Worm (Caenorhabditis elegans) whole organism, mixed stage, embryonic: ENCODE data around the gene R04B5.7.

Experiments used
- M03D4.4 ChIP-seq: sonication (generic microtip); optimal IDR thresholded peaks from 2 replicates; lab custom pipeline; 2017; ENCODE audit warnings: mild to moderate bottlenecking, missing genetic modification characterization, missing compliant biosample characterization
- bed-3 ChIP-seq: fragments of 200-800 bp; sonication (Bioruptor generic); optimal IDR thresholded peaks from 3 replicates; lab custom pipeline; 2018; ENCODE audit warnings: mild to moderate bottlenecking, missing genetic modification characterization, moderate library complexity, missing compliant biosample characterization
- blmp-1 ChIP-seq: fragments of 150-350 bp; optimal IDR thresholded peaks from 2 replicates; lab custom pipeline; 2014; ENCODE audit warnings: missing biosample characterization, missing genetic modification characterization
- ceh-39 ChIP-seq: fragments of 150-350 bp; optimal IDR thresholded peaks from 2 replicates; lab custom pipeline; 2014; ENCODE audit warnings: missing biosample characterization, missing genetic modification characterization
- ceh-43 ChIP-seq: fragments of 200-800 bp; sonication (Bioruptor generic); optimal IDR thresholded peaks from 2 replicates; lab custom pipeline; 2018; ENCODE audit warnings: mild to moderate bottlenecking, missing genetic modification characterization, moderate library complexity, missing compliant biosample characterization
- ces-1 ChIP-seq: fragments of 150-350 bp; optimal IDR thresholded peaks from 2 replicates; lab custom pipeline; 2014; ENCODE audit warnings: missing biosample characterization, missing genetic modification reagents, missing genetic modification characterization
- cnd-1 ChIP-seq: fragments of 200-800 bp; sonication (Bioruptor generic); optimal IDR thresholded peaks from 2 replicates; lab custom pipeline; 2018; ENCODE audit warnings: mild to moderate bottlenecking, missing genetic modification characterization, missing compliant biosample characterization
- elt-1 ChIP-seq: sonication (generic microtip); optimal IDR thresholded peaks from 2 replicates; lab custom pipeline; 2017; ENCODE audit warnings: missing genetic modification characterization, mild to moderate bottlenecking, missing compliant biosample characterization, antibody characterized with exemption, moderate library complexity, borderline replicate concordance; ENCODE audit not compliant: insufficient read depth
- elt-3 ChIP-seq: fragments of 150-350 bp; optimal IDR thresholded peaks from 2 replicates; lab custom pipeline; 2014; ENCODE audit warnings: missing biosample characterization, missing genetic modification characterization
- flh-1 ChIP-seq: fragments of 200-800 bp; sonication (Bioruptor generic); optimal IDR thresholded peaks from 2 replicates; lab custom pipeline; 2018; ENCODE audit warnings: mild to moderate bottlenecking, missing genetic modification characterization, moderate library complexity, missing compliant biosample characterization
- hlh-1 ChIP-seq: fragments of 150-350 bp; optimal IDR thresholded peaks from 2 replicates; lab custom pipeline; 2014; ENCODE audit warnings: missing biosample characterization, missing genetic modification reagents, missing genetic modification characterization
- lin-13 ChIP-seq: fragments of 150-350 bp; optimal IDR thresholded peaks from 2 replicates; lab custom pipeline; 2014; ENCODE audit warnings: missing biosample characterization, missing genetic modification characterization
- lin-32 ChIP-seq: fragments of 200-800 bp; sonication (Bioruptor generic); optimal IDR thresholded peaks from 2 replicates; lab custom pipeline; 2018; ENCODE audit warnings: mild to moderate bottlenecking, missing genetic modification characterization, missing compliant biosample characterization
- lsy-2 ChIP-seq: fragments of 150-350 bp; optimal IDR thresholded peaks from 2 replicates; lab custom pipeline; 2014; ENCODE audit warnings: missing biosample characterization, missing genetic modification characterization
- mep-1 ChIP-seq: fragments of 150-350 bp; optimal IDR thresholded peaks from 2 replicates; lab custom pipeline; 2017; ENCODE audit warnings: missing biosample characterization, missing genetic modification reagents, missing genetic modification characterization, inconsistent platforms
- mls-2 ChIP-seq: sonication (generic microtip); optimal IDR thresholded peaks from 2 replicates; lab custom pipeline; 2016; ENCODE audit warnings: mild to moderate bottlenecking, missing genetic modification characterization, moderate library complexity, missing compliant biosample characterization
- nhr-12 ChIP-seq: fragments of 150-350 bp; optimal IDR thresholded peaks from 2 replicates; lab custom pipeline; 2014; ENCODE audit warnings: missing biosample characterization, missing genetic modification characterization
- nhr-237 ChIP-seq: fragments of 150-350 bp; optimal IDR thresholded peaks from 2 replicates; lab custom pipeline; 2014; ENCODE audit warnings: missing biosample characterization, missing genetic modification characterization
- nhr-28 ChIP-seq: fragments of 150-350 bp; optimal IDR thresholded peaks from 2 replicates; lab custom pipeline; 2014; ENCODE audit warnings: missing biosample characterization, missing genetic modification characterization
- nhr-76 ChIP-seq: sonication (generic microtip); optimal IDR thresholded peaks from 2 replicates; lab custom pipeline; 2017; ENCODE audit warnings: missing biosample characterization, missing genetic modification characterization
- pha-4 ChIP-seq: fragments of 150-350 bp; optimal IDR thresholded peaks from 2 replicates; lab custom pipeline; 2018; ENCODE audit warnings: missing biosample characterization, missing genetic modification reagents, missing genetic modification characterization
- sem-2 ChIP-seq: fragments of 200-800 bp; sonication (Bioruptor generic); optimal IDR thresholded peaks from 2 replicates; lab custom pipeline; 2018; ENCODE audit warnings: mild to moderate bottlenecking, missing genetic modification characterization, missing compliant biosample characterization
- snpc-4 ChIP-seq: fragments of 150-350 bp; optimal IDR thresholded peaks from 2 replicates; lab custom pipeline; 2014; ENCODE audit warnings: missing biosample characterization, missing genetic modification characterization
- sptf-1 ChIP-seq: sonication (generic microtip); optimal IDR thresholded peaks from 2 replicates; lab custom pipeline; 2017; ENCODE audit warnings: mild to moderate bottlenecking, missing genetic modification characterization, moderate library complexity, missing compliant biosample characterization
- unc-120 ChIP-seq: sonication (generic microtip); optimal IDR thresholded peaks from 2 replicates; lab custom pipeline; 2017; ENCODE audit warnings: missing genetic modification characterization, missing compliant biosample characterization; ENCODE audit not compliant: poor library complexity, severe bottlenecking
- unc-39 ChIP-seq: fragments of 150-350 bp; optimal IDR thresholded peaks from 2 replicates; lab custom pipeline; 2014; ENCODE audit warnings: missing biosample characterization, missing genetic modification characterization
- unc-62 ChIP-seq: fragments of 150-350 bp; optimal IDR thresholded peaks from 2 replicates; lab custom pipeline; 2014; ENCODE audit warnings: missing biosample characterization, missing genetic modification reagents, missing genetic modification characterization
- zip-8 ChIP-seq: fragments of 150-350 bp; optimal IDR thresholded peaks from 2 replicates; lab custom pipeline; 2014; ENCODE audit warnings: missing biosample characterization, missing genetic modification characterization
- ztf-11 ChIP-seq: fragments of 150-350 bp; optimal IDR thresholded peaks from 2 replicates; lab custom pipeline; 2014; ENCODE audit warnings: missing biosample characterization, missing genetic modification characterization

The R04B5.7 gene

DNA sequence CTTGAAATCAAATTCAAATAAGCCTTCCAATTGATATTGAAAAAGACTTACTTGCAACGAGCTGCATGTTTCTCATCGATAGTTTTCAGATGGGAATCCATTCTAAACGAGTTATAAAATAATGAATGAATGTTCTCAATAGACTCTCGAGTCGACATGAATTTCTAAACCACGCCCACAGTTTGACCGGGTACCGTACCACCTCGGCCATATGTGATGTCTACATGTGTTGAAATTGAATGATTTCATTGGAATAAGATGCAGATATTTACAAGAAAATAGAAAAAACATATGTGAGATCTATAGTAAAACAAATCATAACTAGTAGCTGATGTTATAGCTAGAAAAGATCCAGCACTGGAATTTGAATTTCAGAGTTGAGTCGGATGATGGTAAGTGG lies at the start of gene R04B5.7:
Gene R04B5.7, minus strand, starts transcription at position 101 of the 400 bp plus-strand sequence.
- TF ChIP-seq elt-3 (tag; lab: Kevin White, UChicago) (no peak), lin-13 (tag; lab: Kevin White, UChicago) (no peak), ztf-11 (tag; lab: Kevin White, UChicago) (no peak), sem-2 (no peak)

DNA sequence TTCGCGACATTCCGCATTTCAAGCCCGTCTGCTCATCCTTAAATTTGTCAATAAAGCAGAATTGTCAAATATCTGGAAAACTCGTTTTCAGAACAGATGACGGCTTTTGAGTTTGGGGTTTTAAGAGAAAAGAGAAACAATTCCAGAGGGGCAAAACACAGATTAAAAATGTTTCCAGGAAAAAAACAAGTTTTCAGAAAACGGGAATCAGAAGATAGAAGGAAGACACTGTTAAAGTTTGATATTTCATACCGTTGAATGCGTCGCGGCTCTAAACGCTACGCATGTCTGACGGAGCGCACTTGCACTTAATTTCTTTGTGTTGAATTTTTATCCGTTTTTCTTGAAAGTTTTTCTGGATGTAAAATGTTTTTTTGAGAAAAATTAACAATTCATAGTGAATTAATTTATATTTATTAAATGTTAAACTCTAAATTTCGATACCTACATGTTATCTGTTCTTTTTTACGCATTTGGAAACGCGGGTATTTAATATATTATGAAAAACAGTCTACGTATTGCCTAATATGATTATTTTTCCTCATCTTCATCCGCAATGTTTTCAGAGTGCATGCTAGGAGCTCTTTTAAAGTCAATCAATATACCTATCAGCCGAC lies 43.8 kb upstream of the R04B5.7 start, which contains the start of the genes C08B6.18, wdr-20 and C08B6.8:
Gene C08B6.18, minus strand, starts transcription at position 51 of the 617 bp plus-strand sequence.
Gene wdr-20, minus strand, starts transcription at position 82 of the 617 bp plus-strand sequence.
Gene C08B6.8, plus strand, starts transcription at position 567 of the 617 bp plus-strand sequence.
- TF ChIP-seq pha-4 (peak; percentile 26), ztf-11 (tag; lab: Kevin White, UChicago) (no peak), sem-2 (no peak), lsy-2 (tag; lab: Kevin White, UChicago) (peak; percentile 41), sptf-1 (no peak), mep-1 (tag; lab: Kevin White, UChicago) (peak; percentile 59), ces-1 (GFP tag; lab: Kevin White, UChicago) (peak; percentile 40), elt-1 (tag; lab: Kevin White, UChicago) (no peak), nhr-237 (tag; lab: Kevin White, UChicago) (peak; percentile 26), cnd-1 (tag; lab: Kevin White, UChicago) (no peak)

DNA sequence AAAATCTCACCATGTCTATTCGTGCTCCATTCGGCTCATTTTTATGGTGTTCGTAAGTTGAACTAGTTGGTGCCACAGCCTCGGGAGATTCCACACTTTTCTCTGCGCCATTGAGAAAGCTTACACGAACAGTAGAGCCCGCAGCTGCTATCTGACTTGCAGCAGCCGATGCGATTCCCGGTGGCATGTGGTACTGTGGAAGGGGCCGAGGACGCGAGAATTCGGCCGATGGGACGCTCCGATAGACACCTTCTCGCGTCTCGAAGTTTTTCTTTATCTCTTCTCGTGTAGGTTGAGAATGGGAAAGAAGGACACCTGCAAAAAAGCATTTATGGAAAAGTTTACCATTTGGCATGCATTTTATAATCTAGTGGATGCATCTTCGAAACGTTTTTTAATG lies 42.9 kb upstream of the R04B5.7 start:
- TF ChIP-seq M03D4.4 (tag; lab: Kevin White, UChicago) (no peak), blmp-1 (tag; lab: Kevin White, UChicago) (no peak), unc-62 (no peak), ces-1 (GFP tag; lab: Kevin White, UChicago) (no peak), elt-1 (tag; lab: Kevin White, UChicago) (no peak), unc-120 (no peak), sptf-1 (no peak), pha-4 (no peak), ztf-11 (tag; lab: Kevin White, UChicago) (no peak), ceh-43 (GFP tag; lab: Kevin White, UChicago) (no peak), unc-39 (tag; lab: Kevin White, UChicago) (no peak), zip-8 (tag; lab: Kevin White, UChicago) (no peak)
- TF ChIP-seq, all 35 proteins: peak for 0

DNA sequence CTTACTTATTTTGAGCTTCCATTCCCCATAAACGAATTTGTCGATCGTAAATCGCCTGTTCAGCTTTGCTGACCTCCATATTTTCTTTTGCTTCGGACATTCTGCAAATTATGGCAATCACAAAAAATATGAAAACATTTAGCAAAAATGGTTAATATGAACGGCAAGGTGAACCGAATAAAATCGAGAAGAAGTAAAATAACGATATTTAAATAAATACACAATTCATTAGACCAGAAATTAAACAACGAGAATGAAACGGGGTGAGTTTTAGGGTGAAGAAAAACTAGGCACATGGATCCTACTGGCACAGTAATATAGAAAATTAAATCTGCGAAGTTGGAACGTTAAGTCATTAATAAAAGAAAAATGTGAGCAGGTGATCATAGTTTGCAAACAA lies 39.8 kb upstream of the R04B5.7 start, which contains the start of gene aos-1:
Gene aos-1, minus strand, starts transcription at position 101 of the 400 bp plus-strand sequence.
- no peak for TF ChIP-seq ceh-39
- TF ChIP-seq lsy-2 (tag; lab: Kevin White, UChicago), result no peak
- no peak for TF ChIP-seq ces-1 (GFP tag; lab: Kevin White, UChicago)
- no peak for TF ChIP-seq flh-1
- TF ChIP-seq, all 35 proteins: peak for 0

DNA sequence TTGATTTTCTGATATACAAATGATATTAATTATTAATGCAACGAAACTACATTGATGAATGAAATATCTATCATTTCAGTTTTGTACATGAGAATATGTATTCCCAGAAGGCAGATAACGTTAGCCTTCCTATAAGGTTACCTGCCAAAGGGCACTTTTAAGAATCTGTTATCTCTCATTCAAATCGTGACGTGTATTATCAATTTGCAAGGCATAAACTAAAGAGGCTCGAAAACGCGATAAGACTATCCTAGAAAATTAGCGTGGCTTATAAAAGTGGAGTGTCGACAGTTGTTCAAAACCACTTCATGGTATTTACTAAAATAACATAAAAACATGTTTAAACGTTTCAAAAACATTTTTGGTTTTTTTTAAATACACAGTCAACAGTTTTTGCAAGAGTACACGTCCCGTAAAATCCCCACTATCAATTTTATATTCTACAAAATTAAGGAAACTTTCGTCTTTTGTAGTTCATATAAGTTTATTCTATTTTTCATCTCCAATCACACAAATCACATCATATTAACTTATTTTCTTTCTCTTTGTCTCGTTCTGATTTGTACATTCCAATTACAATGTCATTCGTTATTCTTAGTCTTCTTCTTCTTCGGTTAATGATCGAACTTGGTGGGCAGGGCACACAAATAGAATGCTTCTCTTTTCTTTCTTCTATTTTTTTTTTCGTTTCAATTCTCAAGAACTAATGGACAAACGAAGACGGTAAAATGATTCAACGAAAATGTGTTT lies 34.6 kb upstream of the R04B5.7 start, which contains the start of gene C08B6.10:
Gene C08B6.10, plus strand, starts transcription at position 700 of the 750 bp plus-strand sequence.
- TF ChIP-seq blmp-1 (tag; lab: Kevin White, UChicago) (no peak), ces-1 (GFP tag; lab: Kevin White, UChicago) (no peak), nhr-28 (tag; lab: Kevin White, UChicago) (no peak), flh-1 (no peak), M03D4.4 (tag; lab: Kevin White, UChicago) (no peak), elt-1 (tag; lab: Kevin White, UChicago) (no peak), nhr-76 (tag; lab: Kevin White, UChicago) (no peak), snpc-4 (tag; lab: Kevin White, UChicago) (no peak), hlh-1 (no peak), bed-3 (GFP tag; lab: Kevin White, UChicago) (no peak), lin-13 (tag; lab: Kevin White, UChicago) (no peak), mls-2 (tag; lab: Kevin White, UChicago) (no peak), lin-32 (GFP tag; lab: Kevin White, UChicago) (no peak), nhr-12 (no peak), zip-8 (tag; lab: Kevin White, UChicago) (no peak), pha-4 (no peak)
